Fruit fly (Drosophila melanogaster): ENCODE data around the gene alphaTub67C.

dm6 chr3L:9640713-9641112, 40.4 kb upstream of the alphaTub67C start, which contains the start of gene CG18180:
- TF ChIP-seq CG15336 (GFP tag; IDR thresholded peaks at IDR 0.05) (no peak), CG10669 (GFP tag; optimal IDR thresholded peaks at IDR 0.05) (no peak), Blimp-1 (GFP tag; optimal IDR thresholded peaks at IDR 0.05) (no peak), lz (GFP tag; optimal IDR thresholded peaks at IDR 0.05) (no peak), Eip93F (GFP tag; optimal IDR thresholded peaks at IDR 0.05) (no peak), achi (GFP tag; optimal IDR thresholded peaks at IDR 0.05) (no peak), acj6 (GFP tag; optimal IDR thresholded peaks at IDR 0.05) (no peak)

Data from whole organism, prepupa.